Worm (Caenorhabditis elegans): ENCODE data around the gene F25E5.5.

The F25E5.5 gene

DNA sequence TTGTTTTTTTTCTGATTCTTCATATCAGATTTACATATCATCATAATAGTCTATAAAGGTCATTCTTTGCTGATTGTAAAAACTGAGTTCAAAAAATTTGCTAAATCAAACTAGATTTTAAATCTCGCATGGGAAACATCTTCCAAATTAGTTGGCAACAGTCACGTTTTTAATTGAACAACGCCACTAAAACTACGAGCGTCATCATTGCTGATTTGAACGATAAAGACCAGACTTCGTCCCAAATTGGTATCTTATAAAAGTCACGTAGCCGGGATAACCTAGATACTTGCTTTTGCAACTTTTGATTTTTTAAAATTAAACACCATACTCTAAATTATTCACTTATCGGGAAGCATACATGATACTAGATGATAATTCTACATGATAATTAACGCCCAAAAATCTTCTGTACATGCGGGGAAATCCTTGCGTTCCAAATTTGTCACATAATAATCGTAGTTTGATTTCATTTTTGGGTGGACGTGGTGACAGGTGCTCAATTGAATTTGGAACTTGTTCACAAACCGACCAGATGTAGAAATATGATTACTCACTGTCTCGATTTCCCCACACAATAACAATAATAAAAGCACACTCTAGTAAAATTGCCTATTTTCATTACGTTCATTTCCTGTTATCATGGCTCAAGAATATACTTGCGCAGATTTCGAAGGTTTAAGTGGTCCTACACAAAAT, 29.9 kb upstream of the F25E5.5 start, which contains the start of gene srw-67:
Gene srw-67 (plus strand): TSS at position 643 of the 699 bp plus-strand sequence.
- TF ChIP-seq W03F9.2 (tag; optimal IDR thresholded peaks at IDR 0.05), result no peak
- no peak for TF ChIP-seq dao-5 (tag; optimal IDR thresholded peaks at IDR 0.05)
- no peak for TF ChIP-seq him-1 (tag; optimal IDR thresholded peaks at IDR 0.05)

ce11 chrV:7420162-7420561, 26.9 kb upstream of the F25E5.5 start, which contains the start of gene srxa-4:
Gene srxa-4 (plus strand): TSS chrV:7420462.
- TF ChIP-seq him-1 (tag; optimal IDR thresholded peaks at IDR 0.05) (no peak), W03F9.2 (tag; optimal IDR thresholded peaks at IDR 0.05) (no peak), dao-5 (tag; optimal IDR thresholded peaks at IDR 0.05) (no peak)

DNA sequence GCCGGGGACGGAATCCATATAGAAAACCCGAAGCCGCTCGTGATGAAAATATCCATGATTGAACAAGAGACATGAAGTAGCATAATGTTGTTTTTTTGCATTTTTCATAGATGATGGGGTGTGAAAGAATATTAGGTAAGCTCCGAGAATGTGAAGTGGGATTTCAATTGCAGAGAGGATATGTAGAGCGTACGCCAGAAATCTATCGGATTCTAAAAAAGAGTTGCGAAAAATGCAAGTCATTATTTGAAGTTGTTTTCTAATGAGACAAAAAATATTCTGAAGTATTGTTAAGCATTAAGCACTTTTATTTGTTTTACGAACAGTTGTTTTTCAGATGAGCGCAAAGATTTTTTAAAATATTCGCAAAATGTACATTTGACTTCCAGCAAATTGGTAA, 22.7 kb upstream of the F25E5.5 start, which contains the start of gene F18E3.10:
Gene F18E3.10 (minus strand): TSS at position 101 of the 400 bp plus-strand sequence.
- TF ChIP-seq dao-5 (tag; optimal IDR thresholded peaks at IDR 0.05) (no peak), him-1 (tag; optimal IDR thresholded peaks at IDR 0.05) (no peak), W03F9.2 (tag; optimal IDR thresholded peaks at IDR 0.05) (no peak)

DNA sequence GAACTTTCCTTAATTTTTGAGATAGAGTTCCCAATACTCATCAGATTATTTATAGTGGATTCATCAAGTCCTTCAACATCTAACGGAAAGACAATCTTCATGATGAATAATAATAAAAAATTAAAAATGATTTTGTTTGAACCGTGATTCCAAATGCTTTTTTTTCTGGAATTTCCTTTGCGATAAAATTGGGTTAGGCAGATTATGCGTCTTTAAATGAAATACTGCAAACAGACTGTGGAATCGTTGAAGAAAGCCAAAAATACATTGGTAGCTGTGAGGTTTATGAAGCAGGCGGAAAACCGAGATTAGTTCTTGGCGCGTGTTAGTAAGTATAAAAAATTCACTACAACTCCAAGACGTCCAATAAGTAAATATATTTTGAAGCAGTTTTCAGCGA, 20.5 kb upstream of the F25E5.5 start, which contains the start of gene srw-68:
Gene srw-68 (minus strand): TSS at position 101 of the 400 bp plus-strand sequence.
- TF ChIP-seq W03F9.2 (tag; optimal IDR thresholded peaks at IDR 0.05), result no peak
- no peak for TF ChIP-seq him-1 (tag; optimal IDR thresholded peaks at IDR 0.05)
- TF ChIP-seq dao-5 (tag; optimal IDR thresholded peaks at IDR 0.05), result no peak

ce11 chrV:7428880-7429279, 18.2 kb upstream of the F25E5.5 start, which contains the start of gene srw-69:
Gene srw-69 (minus strand): TSS chrV:7428980.
- TF ChIP-seq W03F9.2 (tag; optimal IDR thresholded peaks at IDR 0.05), result no peak
- TF ChIP-seq dao-5 (tag; optimal IDR thresholded peaks at IDR 0.05), result no peak
- no peak for TF ChIP-seq him-1 (tag; optimal IDR thresholded peaks at IDR 0.05)

- no peak for TF ChIP-seq W03F9.2 (tag; optimal IDR thresholded peaks at IDR 0.05)
- no peak for TF ChIP-seq dao-5 (tag; optimal IDR thresholded peaks at IDR 0.05)
- no peak for TF ChIP-seq him-1 (tag; optimal IDR thresholded peaks at IDR 0.05)
These were observed 16.0 kb upstream of the F25E5.5 start, which contains the start of gene srw-71 for ce11 chrV:7431016-7431415. Gene srw-71 (minus strand): TSS chrV:7431116.

ce11 chrV:7432441-7433146, 14.5 kb upstream of the F25E5.5 start:
- TF ChIP-seq him-1 (tag; optimal IDR thresholded peaks at IDR 0.05) (no peak), dao-5 (tag; optimal IDR thresholded peaks at IDR 0.05) (no peak), W03F9.2 (tag; optimal IDR thresholded peaks at IDR 0.05) (no peak)

DNA sequence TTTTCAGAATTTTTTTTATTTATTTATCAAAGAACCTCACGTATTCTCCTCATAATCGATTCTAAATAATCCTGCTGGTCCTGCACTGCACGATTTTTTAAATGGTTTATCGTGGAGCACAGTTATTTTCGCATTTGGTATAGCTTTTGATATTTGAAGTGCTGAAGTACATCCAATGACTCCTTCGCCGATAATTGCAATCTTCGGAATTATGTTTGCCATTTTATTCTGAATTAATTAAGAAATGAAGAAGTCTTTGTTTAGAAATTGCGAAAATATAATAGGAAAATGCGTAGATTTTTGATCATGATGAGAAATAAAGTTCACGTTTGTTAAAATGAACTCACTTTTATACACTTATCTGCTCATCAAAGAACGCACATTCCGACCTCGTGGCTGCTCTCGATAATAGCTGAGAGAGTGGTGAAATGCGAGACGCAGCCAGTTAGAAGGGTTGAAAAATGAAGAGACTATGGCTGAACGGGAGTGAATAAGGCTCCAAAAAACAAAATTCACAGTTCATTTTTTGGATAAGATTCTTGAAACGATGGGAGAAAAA, 12.2 kb upstream of the F25E5.5 start:
- no peak for TF ChIP-seq dao-5 (tag; optimal IDR thresholded peaks at IDR 0.05)
- TF ChIP-seq W03F9.2 (tag; optimal IDR thresholded peaks at IDR 0.05), result peak; percentile 0
- no peak for TF ChIP-seq him-1 (tag; optimal IDR thresholded peaks at IDR 0.05)

DNA sequence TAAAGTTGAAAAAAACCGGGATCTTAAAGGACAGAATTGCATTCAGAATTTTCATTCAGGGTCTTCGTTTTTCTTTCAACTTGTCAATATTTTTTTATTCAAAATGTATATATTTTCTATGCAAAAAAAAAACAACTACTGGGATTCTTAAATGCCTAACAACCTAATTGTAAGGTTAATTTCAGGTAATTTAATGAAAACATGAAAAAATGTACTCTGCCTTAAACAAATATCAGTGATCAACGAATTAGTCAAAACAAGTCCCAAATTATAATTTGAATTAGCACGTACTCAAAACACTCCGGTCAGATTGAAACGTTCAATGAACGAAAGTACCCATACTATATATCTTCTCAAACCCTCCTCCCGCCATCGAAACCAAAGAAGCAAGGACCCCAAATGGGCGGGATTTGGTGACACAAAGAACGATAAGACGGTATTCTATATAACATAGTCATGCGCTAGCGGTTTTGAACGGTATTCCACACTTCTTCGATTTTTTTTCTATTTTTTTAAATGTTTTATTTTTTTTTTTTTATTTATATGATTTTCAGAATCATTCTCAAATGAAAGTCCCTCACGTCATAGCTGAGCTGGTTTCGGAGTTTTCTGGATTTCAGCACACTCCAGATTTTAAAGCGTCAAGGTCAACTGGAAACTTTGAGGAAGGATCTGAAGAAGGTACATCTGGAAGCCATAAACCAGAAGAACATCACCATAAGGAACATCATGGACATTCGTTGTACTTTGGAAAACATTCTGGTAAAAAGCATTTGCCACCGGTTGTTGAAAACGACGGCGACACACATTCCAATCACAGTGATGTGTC, 11.5 kb upstream of the F25E5.5 start, which contains the start of the genes ddo-2 and F25E5.8:
Gene ddo-2 (minus strand): TSS at position 330 of the 829 bp plus-strand sequence.
Gene F25E5.8 (plus strand): TSS at position 555 of the 829 bp plus-strand sequence.
- TF ChIP-seq W03F9.2 (tag; optimal IDR thresholded peaks at IDR 0.05), result no peak
- no peak for TF ChIP-seq him-1 (tag; optimal IDR thresholded peaks at IDR 0.05)
- TF ChIP-seq dao-5 (tag; optimal IDR thresholded peaks at IDR 0.05), result no peak

DNA sequence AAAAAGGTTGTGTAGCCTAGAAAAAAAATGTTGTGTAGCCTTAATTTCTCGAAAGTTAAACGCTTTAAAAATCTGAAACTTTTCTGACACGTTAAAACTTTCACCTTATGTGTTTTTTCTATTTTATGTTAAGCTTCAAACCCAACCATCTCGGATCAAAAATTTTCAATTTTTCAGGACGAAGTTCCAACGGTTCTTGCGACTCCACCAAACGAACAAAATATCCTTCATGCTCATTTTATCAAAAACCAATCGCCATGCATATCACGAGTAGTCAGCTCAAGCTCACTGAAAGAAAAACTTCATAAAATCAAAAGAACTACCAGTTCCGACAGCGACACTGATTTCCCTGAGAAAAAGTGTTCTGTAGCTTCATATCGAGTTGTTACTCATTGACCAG, 10.6 kb upstream of the F25E5.5 start:
- TF ChIP-seq dao-5 (tag; optimal IDR thresholded peaks at IDR 0.05) (no peak), W03F9.2 (tag; optimal IDR thresholded peaks at IDR 0.05) (no peak), him-1 (tag; optimal IDR thresholded peaks at IDR 0.05) (no peak)

DNA sequence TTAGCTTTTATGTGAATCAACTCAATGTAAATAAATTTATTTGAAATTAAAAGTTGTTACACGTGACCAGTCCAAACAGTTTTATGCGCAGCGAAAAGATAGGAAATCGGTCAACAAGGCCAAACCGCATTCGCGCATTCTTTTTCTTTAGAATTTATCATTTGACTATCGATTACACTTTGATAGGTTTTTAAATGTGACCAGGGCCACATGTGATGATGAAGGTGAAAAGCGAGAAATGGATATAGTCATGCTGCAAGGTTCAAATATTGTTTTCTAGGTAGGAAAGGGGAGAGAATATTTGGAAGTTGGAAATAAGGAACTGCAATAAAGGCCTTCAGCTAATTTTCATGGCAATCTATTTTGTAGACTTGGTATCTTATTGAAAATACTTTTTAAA, 10.2 kb upstream of the F25E5.5 start:
- no peak for TF ChIP-seq W03F9.2 (tag; optimal IDR thresholded peaks at IDR 0.05)
- TF ChIP-seq him-1 (tag; optimal IDR thresholded peaks at IDR 0.05), result no peak
- TF ChIP-seq dao-5 (tag; optimal IDR thresholded peaks at IDR 0.05), result no peak

DNA sequence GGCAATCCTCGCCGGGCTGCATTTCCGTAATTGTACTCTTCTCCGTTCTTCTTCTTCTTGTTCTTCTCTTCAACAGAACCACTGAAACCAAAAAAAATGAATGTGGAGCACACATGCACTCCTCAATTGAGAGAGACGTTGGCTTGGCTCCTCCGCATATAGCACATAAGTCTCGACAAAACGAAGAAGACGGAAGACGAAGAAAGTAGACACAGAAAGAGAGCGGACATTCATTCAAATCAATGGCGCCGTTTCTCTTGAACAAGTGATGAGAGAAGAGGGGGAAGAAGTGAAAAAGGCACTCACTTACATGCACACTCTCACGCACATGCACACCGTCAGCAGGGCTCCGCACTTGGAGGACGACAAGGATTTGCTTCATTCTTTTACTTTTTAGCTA, 9.5 kb upstream of the F25E5.5 start, which contains the start of gene F25E5.9:
Gene F25E5.9 (minus strand): TSS at position 382 of the 400 bp plus-strand sequence.
- no peak for TF ChIP-seq him-1 (tag; optimal IDR thresholded peaks at IDR 0.05)
- no peak for TF ChIP-seq dao-5 (tag; optimal IDR thresholded peaks at IDR 0.05)
- no peak for TF ChIP-seq W03F9.2 (tag; optimal IDR thresholded peaks at IDR 0.05)

DNA sequence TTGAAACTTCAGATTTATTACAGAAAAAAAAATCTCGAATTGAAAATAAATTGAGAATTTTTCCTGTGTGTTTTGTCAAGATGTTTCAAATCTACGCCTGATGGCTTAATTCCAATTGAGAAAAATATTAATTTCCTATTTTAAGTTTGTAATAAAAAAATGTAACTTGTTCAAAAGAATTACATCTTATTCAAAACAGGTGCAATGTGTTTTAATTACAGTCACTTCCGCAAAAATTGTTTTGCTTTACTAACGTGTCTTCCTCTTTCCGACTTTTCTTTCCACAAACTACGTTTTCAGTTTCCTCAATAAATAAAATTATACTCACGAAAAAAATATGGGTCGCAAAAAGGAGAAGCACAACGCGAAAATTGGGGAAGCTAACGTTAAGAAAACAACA, 9.1 kb upstream of the F25E5.5 start, which contains the start of gene F25E5.16:
Gene F25E5.16 (plus strand): TSS at position 301 of the 400 bp plus-strand sequence.
- TF ChIP-seq W03F9.2 (tag; optimal IDR thresholded peaks at IDR 0.05), result no peak
- no peak for TF ChIP-seq dao-5 (tag; optimal IDR thresholded peaks at IDR 0.05)
- no peak for TF ChIP-seq him-1 (tag; optimal IDR thresholded peaks at IDR 0.05)
